Worm (Caenorhabditis elegans): ENCODE measurements around the gene H37A05.4.

ce11 chrV:13686513-13686912 lies 36.9 kb upstream of the H37A05.4 start:
- no peak for TF ChIP-seq let-607 (tag; optimal IDR thresholded peaks at IDR 0.05)
- no peak for TF ChIP-seq B0035.1 (tag; optimal IDR thresholded peaks at IDR 0.05)
- no peak for TF ChIP-seq Y79H2A.3 (GFP tag; conservative IDR thresholded peaks at IDR 0.05)
- TF ChIP-seq attf-5 (GFP tag; optimal IDR thresholded peaks at IDR 0.05) = no peak
- no peak for TF ChIP-seq egl-44 (GFP tag; IDR thresholded peaks at IDR 0.05)
- no peak for TF ChIP-seq dpl-1 (GFP tag; optimal IDR thresholded peaks at IDR 0.05)
- TF ChIP-seq lin-35 (GFP tag; optimal IDR thresholded peaks at IDR 0.05) = no peak
- no peak for TF ChIP-seq snpc-4 (GFP tag; optimal IDR thresholded peaks at IDR 0.05)
- no peak for TF ChIP-seq snpc-4 (tag; optimal IDR thresholded peaks at IDR 0.05)
- no peak for TF ChIP-seq aptf-2 (GFP tag; conservative IDR thresholded peaks at IDR 0.05)
- no peak for TF ChIP-seq ztf-26 (tag; optimal IDR thresholded peaks at IDR 0.05)
- TF ChIP-seq lsy-27 (tag; optimal IDR thresholded peaks at IDR 0.05; ENCODE audit: borderline replicate concordance, insufficient read depth) = no peak
